Worm (Caenorhabditis elegans): ENCODE data around the gene K08E5.1.

- no peak for TF ChIP-seq nhr-237 (tag; optimal IDR thresholded peaks at IDR 0.05)
- no peak for TF ChIP-seq nhr-77 (tag; optimal IDR thresholded peaks at IDR 0.05)
- no peak for TF ChIP-seq mdl-1 (tag; optimal IDR thresholded peaks at IDR 0.05)
- no peak for TF ChIP-seq blmp-1 (tag; optimal IDR thresholded peaks at IDR 0.05)
- no peak for TF ChIP-seq lsy-2 (tag; optimal IDR thresholded peaks at IDR 0.05)
- no peak for TF ChIP-seq mep-1 (tag; optimal IDR thresholded peaks at IDR 0.05)
- no peak for TF ChIP-seq nhr-11 (tag; optimal IDR thresholded peaks at IDR 0.05)
- no peak for TF ChIP-seq skn-1 (tag; optimal IDR thresholded peaks at IDR 0.05)
- TF ChIP-seq egl-27 (tag; optimal IDR thresholded peaks at IDR 0.05): no peak
- no peak for TF ChIP-seq snpc-4 (tag; optimal IDR thresholded peaks at IDR 0.05)
- no peak for TF ChIP-seq fkh-10 (GFP tag; optimal IDR thresholded peaks at IDR 0.05)
Observed at ce11 chrIII:10152495-10152894, 5.9 kb upstream of the K08E5.1 start, which contains the start of gene nac-3.

Measured in whole organism, L1 larva.